Worm (Caenorhabditis elegans): ENCODE measurements around the gene C54F6.17.

Gene C54F6.17

DNA sequence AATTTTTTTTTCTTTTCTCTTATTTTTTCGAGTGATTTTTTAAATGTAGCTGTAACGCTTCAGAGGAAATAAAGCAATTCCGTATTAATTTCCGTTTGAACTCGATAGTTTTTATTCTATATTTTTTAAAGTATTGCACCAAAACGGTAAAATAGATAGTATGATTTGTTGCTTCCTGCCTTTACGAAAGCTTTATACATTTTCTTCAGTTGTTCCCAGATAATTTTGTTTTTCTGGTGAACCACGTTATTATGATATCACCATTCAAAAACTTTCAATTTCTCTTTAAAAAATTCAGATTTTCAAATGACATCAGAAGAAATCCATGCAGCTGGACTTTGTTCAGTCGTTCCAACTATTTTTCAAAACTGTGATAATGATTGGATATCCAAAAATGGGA, 12.3 kb upstream of the C54F6.17 start, which contains the start of gene srb-18:
TSS of gene srb-18 (plus strand) at position 301 of the 400 bp plus-strand sequence.
- TF ChIP-seq lin-1 (GFP tag; IDR thresholded peaks at IDR 0.05) = no peak
- no peak for TF ChIP-seq skn-1 (tag; optimal IDR thresholded peaks at IDR 0.05)
- TF ChIP-seq ceh-32 (tag; optimal IDR thresholded peaks at IDR 0.05; ENCODE audit: poor library complexity) = no peak
- no peak for TF ChIP-seq F44E2.7 (GFP tag; IDR thresholded peaks at IDR 0.05)
- no peak for TF ChIP-seq nhr-25 (tag; optimal IDR thresholded peaks at IDR 0.05; ENCODE audit: borderline replicate concordance, insufficient read depth)
- TF ChIP-seq hmg-1.1 (GFP tag; IDR thresholded peaks at IDR 0.05) = no peak
- TF ChIP-seq Y105C5A.15 (GFP tag; IDR thresholded peaks at IDR 0.05) = no peak
- TF ChIP-seq pha-4 (GFP tag; IDR thresholded peaks at IDR 0.05) = no peak
- TF ChIP-seq pha-4 (tag; optimal IDR thresholded peaks at IDR 0.05) = no peak
- TF ChIP-seq nhr-237 (tag; optimal IDR thresholded peaks at IDR 0.05) = no peak
- no peak for TF ChIP-seq dve-1 (tag; optimal IDR thresholded peaks at IDR 0.05; ENCODE audit: insufficient read depth)
- TF ChIP-seq mdl-1 (tag; optimal IDR thresholded peaks at IDR 0.05) = no peak
- TF ChIP-seq rbr-2 (tag; optimal IDR thresholded peaks at IDR 0.05) = no peak
- no peak for TF ChIP-seq Y75B8A.6 (GFP tag; IDR thresholded peaks at IDR 0.05)
- TF ChIP-seq tra-1 (GFP tag; IDR thresholded peaks at IDR 0.05) = no peak
- TF ChIP-seq madf-5 (GFP tag; IDR thresholded peaks at IDR 0.05) = no peak

DNA sequence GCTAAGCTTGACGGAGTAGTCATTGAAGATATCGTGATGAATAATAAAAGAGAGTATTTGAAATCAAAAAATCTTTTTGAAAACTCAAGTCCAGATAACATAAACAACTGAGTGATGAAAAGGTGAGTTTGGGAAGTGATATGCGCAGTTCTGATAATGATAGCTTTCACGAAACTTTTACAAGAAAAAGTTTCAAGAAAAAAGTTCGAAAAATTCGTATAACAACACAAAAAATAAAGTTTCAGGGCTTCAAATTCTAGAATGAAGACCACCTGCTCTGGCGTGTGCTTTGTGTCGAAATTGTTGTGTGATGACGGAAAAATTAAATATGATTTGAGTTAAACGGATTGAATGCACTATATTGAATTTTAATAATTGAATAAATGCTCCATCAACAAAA, 7.2 kb upstream of the C54F6.17 start, which contains the start of gene srb-19:
TSS of gene srb-19 (minus strand) at position 101 of the 400 bp plus-strand sequence.
- TF ChIP-seq nhr-102 (tag; optimal IDR thresholded peaks at IDR 0.05) (no peak), aha-1 (tag) (no peak), set-16 (GFP tag; IDR thresholded peaks at IDR 0.05) (no peak), dmd-9 (GFP tag; IDR thresholded peaks at IDR 0.05) (no peak), dve-1 (tag; optimal IDR thresholded peaks at IDR 0.05; ENCODE audit: insufficient read depth) (no peak), fkh-10 (GFP tag; optimal IDR thresholded peaks at IDR 0.05) (no peak), T26A8.4 (GFP tag; IDR thresholded peaks at IDR 0.05) (no peak), Y105C5A.15 (GFP tag; IDR thresholded peaks at IDR 0.05) (no peak), nhr-77 (tag; optimal IDR thresholded peaks at IDR 0.05) (no peak)

- no peak for TF ChIP-seq madf-9 (GFP tag; conservative IDR thresholded peaks at IDR 0.05)
- TF ChIP-seq daf-16 (GFP tag; optimal IDR thresholded peaks at IDR 0.05) = no peak
- peak; percentile 94 for TF ChIP-seq daf-16 (tag; optimal IDR thresholded peaks at IDR 0.05)
- peak; percentile 19 for TF ChIP-seq nhr-48 (tag; optimal IDR thresholded peaks at IDR 0.05)
- TF ChIP-seq nhr-77 (tag; optimal IDR thresholded peaks at IDR 0.05) = peak; percentile 22
- peak; percentile 41 for TF ChIP-seq nhr-28 (tag; optimal IDR thresholded peaks at IDR 0.05)
- peak; percentile 58 for TF ChIP-seq pqm-1 (tag; optimal IDR thresholded peaks at IDR 0.05)
- TF ChIP-seq gei-8 (GFP tag; optimal IDR thresholded peaks at IDR 0.05) = no peak
Measured at ce11 chrV:7521304-7521703, 5.9 kb upstream of the C54F6.17 start.

DNA sequence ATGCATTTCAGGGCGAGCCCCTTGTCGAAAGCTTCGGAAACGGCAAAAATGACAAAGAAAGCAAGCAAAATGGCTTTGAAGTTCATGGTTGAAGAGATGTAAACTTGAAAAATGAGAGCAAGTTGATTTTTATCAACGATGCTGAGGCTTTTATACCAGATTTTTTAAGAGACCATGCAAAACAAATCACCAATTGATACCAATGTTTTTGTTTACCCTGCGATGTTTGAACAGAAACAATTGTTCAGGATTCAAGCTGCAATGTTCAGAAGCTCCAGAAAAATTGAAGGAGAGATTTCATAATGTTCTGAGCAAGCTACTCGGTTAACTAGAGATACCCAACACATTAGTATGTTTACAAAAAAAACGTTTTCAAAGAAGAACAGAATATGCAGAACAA, 5.0 kb upstream of the C54F6.17 start, which contains the start of gene C54F6.15:
TSS of gene C54F6.15 (minus strand) at position 101 of the 400 bp plus-strand sequence.
- TF ChIP-seq php-3 (GFP tag; IDR thresholded peaks at IDR 0.05) = no peak
- TF ChIP-seq dmd-9 (GFP tag; IDR thresholded peaks at IDR 0.05) = no peak
- no peak for TF ChIP-seq duxl-1 (tag; optimal IDR thresholded peaks at IDR 0.05; ENCODE audit: poor library complexity)

DNA sequence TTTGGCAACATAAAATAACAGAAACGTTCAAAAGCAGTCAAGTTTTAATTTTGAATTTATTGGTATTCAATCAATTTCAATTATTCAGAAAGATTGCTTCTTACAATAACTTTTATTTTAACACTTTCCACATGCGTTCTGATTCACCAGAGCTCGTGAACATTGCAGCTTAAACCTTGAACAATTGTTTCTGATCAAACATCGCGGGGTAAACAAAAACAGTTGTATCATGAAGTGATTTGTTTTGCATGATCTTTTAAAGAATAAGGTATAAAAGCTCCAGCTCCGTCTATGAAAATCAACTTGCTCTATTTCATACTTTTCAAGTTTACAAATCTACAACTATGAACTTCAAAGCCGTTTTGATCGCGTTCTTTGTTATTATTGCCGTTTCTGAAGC, 3.9 kb upstream of the C54F6.17 start, which contains the start of gene C54F6.6:
TSS of gene C54F6.6 (plus strand) at position 301 of the 400 bp plus-strand sequence.
- TF ChIP-seq egl-43 (GFP tag; IDR thresholded peaks at IDR 0.05) (no peak), mep-1 (tag; optimal IDR thresholded peaks at IDR 0.05) (no peak), nhr-10 (tag; optimal IDR thresholded peaks at IDR 0.05) (no peak), Y105C5A.15 (GFP tag; IDR thresholded peaks at IDR 0.05) (no peak), snpc-1.2 (GFP tag; IDR thresholded peaks at IDR 0.05) (no peak), nhr-11 (tag; optimal IDR thresholded peaks at IDR 0.05) (no peak)

Measured in whole organism, L4 larva.